Worm (Caenorhabditis elegans): ENCODE results near the gene F57A10.2.

The F57A10.2 gene

ce11 chrV:15766122-15766594 is at the start of gene F57A10.2, which contains the start of gene haf-3:
Gene F57A10.2 (plus strand): TSS chrV:15766575.
Gene haf-3 (minus strand): TSS chrV:15766172.
- peak; percentile 9 for TF ChIP-seq blmp-1 (tag; optimal IDR thresholded peaks at IDR 0.05; ENCODE audit: insufficient read depth)
- TF ChIP-seq snpc-4 (tag; optimal IDR thresholded peaks at IDR 0.05): peak; percentile 87
- peak; percentile 92 for TF ChIP-seq nhr-25 (tag; optimal IDR thresholded peaks at IDR 0.05)
- TF ChIP-seq dmd-4 (tag; optimal IDR thresholded peaks at IDR 0.05): peak; percentile 41
- TF ChIP-seq nhr-11 (tag; optimal IDR thresholded peaks at IDR 0.05): no peak
- TF ChIP-seq alr-1 (tag; optimal IDR thresholded peaks at IDR 0.05): no peak
- peak; percentile 33 for TF ChIP-seq unc-62 (GFP tag; optimal IDR thresholded peaks at IDR 0.05)
- TF ChIP-seq ama-1 (optimal IDR thresholded peaks at IDR 0.05): peak; percentile 60
- peak; percentile 92 to 96 for TF ChIP-seq lsy-2 (tag; optimal IDR thresholded peaks at IDR 0.05)
- TF ChIP-seq mab-5 (tag; optimal IDR thresholded peaks at IDR 0.05): peak; percentile 90
- TF ChIP-seq ZK546.5 (tag; optimal IDR thresholded peaks at IDR 0.05): no peak
- no peak for TF ChIP-seq elt-3 (tag; optimal IDR thresholded peaks at IDR 0.05)
- TF ChIP-seq nhr-77 (tag; optimal IDR thresholded peaks at IDR 0.05): peak; percentile 68
- TF ChIP-seq unc-39 (tag; optimal IDR thresholded peaks at IDR 0.05): no peak
- TF ChIP-seq C34F6.9 (tag; optimal IDR thresholded peaks at IDR 0.05): peak; percentile 96
- peak; percentile 78 for TF ChIP-seq ceh-82 (tag; optimal IDR thresholded peaks at IDR 0.05)
- peak; percentile 95 for TF ChIP-seq sma-9 (GFP tag; optimal IDR thresholded peaks at IDR 0.05)
- no peak for TF ChIP-seq sma-9 (tag; optimal IDR thresholded peaks at IDR 0.05)
- TF ChIP-seq F13H6.1 (tag; optimal IDR thresholded peaks at IDR 0.05): peak; percentile 91
- TF ChIP-seq lin-39 (tag; optimal IDR thresholded peaks at IDR 0.05): no peak
- TF ChIP-seq nhr-237 (tag; optimal IDR thresholded peaks at IDR 0.05): peak; percentile 80
- no peak for TF ChIP-seq peb-1 (tag; optimal IDR thresholded peaks at IDR 0.05)
- no peak for TF ChIP-seq mbf-1 (tag; optimal IDR thresholded peaks at IDR 0.05)
- TF ChIP-seq lin-13 (GFP tag; optimal IDR thresholded peaks at IDR 0.05): peak; percentile 92
- peak; percentile 84 for TF ChIP-seq nhr-6 (tag; optimal IDR thresholded peaks at IDR 0.05)
- peak; percentile 87 for TF ChIP-seq nhr-21 (tag; optimal IDR thresholded peaks at IDR 0.05)
- TF ChIP-seq aly-2 (tag; optimal IDR thresholded peaks at IDR 0.05): no peak
- TF ChIP-seq lin-11 (tag; optimal IDR thresholded peaks at IDR 0.05): peak; percentile 64
- no peak for TF ChIP-seq ztf-11 (tag; optimal IDR thresholded peaks at IDR 0.05)
- peak; percentile 60 for TF ChIP-seq ceh-16 (tag; optimal IDR thresholded peaks at IDR 0.05)
- TF ChIP-seq ztf-4 (tag; optimal IDR thresholded peaks at IDR 0.05): peak; percentile 84
- no peak for TF ChIP-seq ztf-1 (GFP tag; conservative IDR thresholded peaks at IDR 0.05)
- TF ChIP-seq fos-1 (tag; optimal IDR thresholded peaks at IDR 0.05): peak; percentile 57
- TF ChIP-seq sem-4 (tag; optimal IDR thresholded peaks at IDR 0.05): peak; percentile 83
- TF ChIP-seq mdl-1 (tag; optimal IDR thresholded peaks at IDR 0.05): peak in 1 of 2 experiments; percentile 19
- peak; percentile 94 for TF ChIP-seq crh-2 (tag; optimal IDR thresholded peaks at IDR 0.05)
- no peak for TF ChIP-seq nhr-12 (tag; optimal IDR thresholded peaks at IDR 0.05)
- TF ChIP-seq egl-27 (tag; optimal IDR thresholded peaks at IDR 0.05): peak; percentile 92
- peak; percentile 99 for TF ChIP-seq gmeb-1 (tag; optimal IDR thresholded peaks at IDR 0.05)
- TF ChIP-seq nhr-129 (tag; optimal IDR thresholded peaks at IDR 0.05): peak; percentile 78
- TF ChIP-seq zag-1 (tag; optimal IDR thresholded peaks at IDR 0.05): peak; percentile 67
- TF ChIP-seq sma-3 (GFP tag; optimal IDR thresholded peaks at IDR 0.05): peak; percentile 92
- peak; percentile 94 for TF ChIP-seq unc-55 (GFP tag; optimal IDR thresholded peaks at IDR 0.05)
- TF ChIP-seq Y55F3AM.14 (GFP tag; optimal IDR thresholded peaks at IDR 0.05): peak; percentile 37
- no peak for TF ChIP-seq skn-1 (tag; optimal IDR thresholded peaks at IDR 0.05)
- TF ChIP-seq nhr-10 (tag; optimal IDR thresholded peaks at IDR 0.05): peak; percentile 81
- TF ChIP-seq R02D3.7 (tag; optimal IDR thresholded peaks at IDR 0.05): peak; percentile 72
- TF ChIP-seq elt-1 (tag; optimal IDR thresholded peaks at IDR 0.05): no peak
- no peak for TF ChIP-seq nhr-23 (tag; optimal IDR thresholded peaks at IDR 0.05)
